Worm (Caenorhabditis elegans): ENCODE data around the gene R05D3.9.
"Not testable (repeated sequence)": the region's sequence is repeated elsewhere in the genome, so short reads cannot be mapped to it uniquely, and the experiment has no call there.

The R05D3.9 gene

ce11 chrIII:8354644-8355461 is 13.7 kb downstream of the R05D3.9 start, which contains the start of gene unc-116:
unc-116 (minus strand) TSS chrIII:8355174.
- no peak for TF ChIP-seq ref-1 (GFP tag; conservative IDR thresholded peaks at IDR 0.05)

- not testable (repeated sequence) for TF ChIP-seq cog-1 (tag; optimal IDR thresholded peaks at IDR 0.05); klf-2 (GFP tag; conservative IDR thresholded peaks at IDR 0.05); ref-1 (GFP tag; conservative IDR thresholded peaks at IDR 0.05)
Measured at ce11 chrIII:8347822-8348221, 20.7 kb downstream of the R05D3.9 start, which contains the start of gene clc-29. clc-29 (minus strand) TSS chrIII:8347922.

ce11 chrIII:8344283-8344682 is 24.2 kb downstream of the R05D3.9 start, which contains the start of gene ZC262.7:
ZC262.7 (minus strand) TSS chrIII:8344336.
- TF ChIP-seq med-1 (GFP tag; optimal IDR thresholded peaks at IDR 0.05; ENCODE audit: insufficient read depth); klf-2 (GFP tag; conservative IDR thresholded peaks at IDR 0.05); flt-1 (GFP tag; IDR thresholded peaks at IDR 0.05): not testable (repeated sequence)

- TF ChIP-seq ref-1 (GFP tag; conservative IDR thresholded peaks at IDR 0.05); tab-1 (GFP tag; IDR thresholded peaks at IDR 0.05); flt-1 (GFP tag; IDR thresholded peaks at IDR 0.05): not testable (repeated sequence)
Measured at ce11 chrIII:8339372-8339771, 29.1 kb downstream of the R05D3.9 start, which contains the start of gene clc-28. clc-28 (minus strand) TSS chrIII:8339472.

- TF ChIP-seq T22C8.4 (GFP tag; IDR thresholded peaks at IDR 0.05), result no peak
- TF ChIP-seq ref-1 (GFP tag; conservative IDR thresholded peaks at IDR 0.05), result no peak
- TF ChIP-seq klf-2 (GFP tag; conservative IDR thresholded peaks at IDR 0.05), result no peak
- TF ChIP-seq flt-1 (GFP tag; IDR thresholded peaks at IDR 0.05), result no peak
- no peak for TF ChIP-seq med-1 (GFP tag; optimal IDR thresholded peaks at IDR 0.05; ENCODE audit: insufficient read depth)
- TF ChIP-seq ztf-23 (GFP tag; IDR thresholded peaks at IDR 0.05), result no peak
- no peak for TF ChIP-seq ztf-29 (GFP tag; IDR thresholded peaks at IDR 0.05)
- TF ChIP-seq cog-1 (tag; optimal IDR thresholded peaks at IDR 0.05), result no peak
- TF ChIP-seq tab-1 (GFP tag; IDR thresholded peaks at IDR 0.05), result no peak
Measured at ce11 chrIII:8334432-8334831, 34.1 kb downstream of the R05D3.9 start, which contains the start of gene ZC262.4. ZC262.4 (minus strand) TSS chrIII:8334532.

- no peak for TF ChIP-seq ztf-23 (GFP tag; IDR thresholded peaks at IDR 0.05)
- no peak for TF ChIP-seq ztf-29 (GFP tag; IDR thresholded peaks at IDR 0.05)
- no peak for TF ChIP-seq cog-1 (tag; optimal IDR thresholded peaks at IDR 0.05)
- no peak for TF ChIP-seq ref-1 (GFP tag; conservative IDR thresholded peaks at IDR 0.05)
- no peak for TF ChIP-seq tab-1 (GFP tag; IDR thresholded peaks at IDR 0.05)
- no peak for TF ChIP-seq med-1 (GFP tag; optimal IDR thresholded peaks at IDR 0.05; ENCODE audit: insufficient read depth)
- TF ChIP-seq klf-2 (GFP tag; conservative IDR thresholded peaks at IDR 0.05), result no peak
- TF ChIP-seq flt-1 (GFP tag; IDR thresholded peaks at IDR 0.05), result no peak
- TF ChIP-seq T22C8.4 (GFP tag; IDR thresholded peaks at IDR 0.05), result no peak
Measured at ce11 chrIII:8331779-8332178, 36.7 kb downstream of the R05D3.9 start, which contains the start of the genes mrps-18A and ZC262.2. mrps-18A (minus strand) TSS chrIII:8331919. ZC262.2 (plus strand) TSS chrIII:8332062.

ce11 chrIII:8331211-8331610 is 37.3 kb downstream of the R05D3.9 start, which contains the start of gene iglr-2:
iglr-2 (minus strand) TSS chrIII:8331311.
- TF ChIP-seq klf-2 (GFP tag; conservative IDR thresholded peaks at IDR 0.05), result no peak

ce11 chrIII:8325574-8326513 is 42.7 kb downstream of the R05D3.9 start, which contains the start of gene ZC262.13:
ZC262.13 (plus strand) TSS chrIII:8326214.
- TF ChIP-seq T22C8.4 (GFP tag; IDR thresholded peaks at IDR 0.05) (no peak), flt-1 (GFP tag; IDR thresholded peaks at IDR 0.05) (no peak), ztf-29 (GFP tag; IDR thresholded peaks at IDR 0.05) (no peak), med-1 (GFP tag; optimal IDR thresholded peaks at IDR 0.05; ENCODE audit: insufficient read depth) (no peak), tab-1 (GFP tag; IDR thresholded peaks at IDR 0.05) (no peak), ref-1 (GFP tag; conservative IDR thresholded peaks at IDR 0.05) (no peak), ztf-23 (GFP tag; IDR thresholded peaks at IDR 0.05) (no peak), cog-1 (tag; optimal IDR thresholded peaks at IDR 0.05) (no peak), klf-2 (GFP tag; conservative IDR thresholded peaks at IDR 0.05) (no peak)

ce11 chrIII:8324412-8324811 is 44.1 kb downstream of the R05D3.9 start, which contains the start of gene F10E9.12:
F10E9.12 (plus strand) TSS chrIII:8324542.
- TF ChIP-seq T22C8.4 (GFP tag; IDR thresholded peaks at IDR 0.05) (no peak), ztf-23 (GFP tag; IDR thresholded peaks at IDR 0.05) (no peak), tab-1 (GFP tag; IDR thresholded peaks at IDR 0.05) (no peak), ref-1 (GFP tag; conservative IDR thresholded peaks at IDR 0.05) (no peak), ztf-29 (GFP tag; IDR thresholded peaks at IDR 0.05) (no peak), klf-2 (GFP tag; conservative IDR thresholded peaks at IDR 0.05) (no peak), flt-1 (GFP tag; IDR thresholded peaks at IDR 0.05) (no peak), cog-1 (tag; optimal IDR thresholded peaks at IDR 0.05) (no peak), med-1 (GFP tag; optimal IDR thresholded peaks at IDR 0.05; ENCODE audit: insufficient read depth) (no peak)

All from whole organism, midembryonic.